Worm (Caenorhabditis elegans): ENCODE measurements around the gene Y116A8B.4.

DNA sequence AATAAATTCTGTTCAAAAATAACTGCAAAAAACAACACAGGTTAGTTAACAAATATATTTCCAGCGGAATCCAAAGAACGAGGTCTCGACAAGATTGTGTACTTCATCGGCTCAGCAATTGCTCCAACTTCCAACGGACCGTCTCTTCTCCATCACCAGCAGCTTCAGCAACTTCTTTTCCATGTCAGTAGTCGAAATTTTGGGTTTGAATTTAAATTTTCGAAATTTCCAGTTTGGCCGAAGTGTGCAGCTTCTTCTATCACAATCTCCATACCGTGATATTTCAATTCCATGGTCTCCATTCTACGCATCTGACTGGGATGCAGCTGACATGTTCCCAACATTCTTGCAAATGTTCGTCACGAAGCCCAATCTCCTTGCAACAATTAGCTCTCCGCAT is 29.9 kb downstream of the Y116A8B.4 start:
- TF ChIP-seq nhr-28 (tag; optimal IDR thresholded peaks at IDR 0.05), result no peak
- TF ChIP-seq elt-3 (tag; optimal IDR thresholded peaks at IDR 0.05), result no peak
- no peak for TF ChIP-seq snpc-4 (tag; optimal IDR thresholded peaks at IDR 0.05)
- TF ChIP-seq blmp-1 (tag; optimal IDR thresholded peaks at IDR 0.05), result no peak
- TF ChIP-seq ces-1 (GFP tag; optimal IDR thresholded peaks at IDR 0.05), result no peak
- TF ChIP-seq ztf-11 (tag; optimal IDR thresholded peaks at IDR 0.05), result no peak
- TF ChIP-seq pha-4 (tag; optimal IDR thresholded peaks at IDR 0.05), result no peak
- TF ChIP-seq lsy-2 (tag; optimal IDR thresholded peaks at IDR 0.05), result no peak
- no peak for TF ChIP-seq nhr-237 (tag; optimal IDR thresholded peaks at IDR 0.05)
- no peak for TF ChIP-seq nhr-76 (tag; optimal IDR thresholded peaks at IDR 0.05)
- TF ChIP-seq flh-1 (GFP tag; optimal IDR thresholded peaks at IDR 0.05), result no peak
- TF ChIP-seq unc-62 (GFP tag; optimal IDR thresholded peaks at IDR 0.05), result no peak
- TF ChIP-seq mep-1 (tag; optimal IDR thresholded peaks at IDR 0.05), result no peak
- no peak for TF ChIP-seq M03D4.4 (tag; optimal IDR thresholded peaks at IDR 0.05)
